Worm (Caenorhabditis elegans) whole organism, late embryonic: Measurements from ENCODE around the gene aff-1.

Experiments used
- C38D4.7 ChIP-seq: fragments of 200-800 bp; sonication (Bioruptor generic); optimal IDR thresholded peaks from 2 replicates; lab custom pipeline; 2018; ENCODE audit warnings: mild to moderate bottlenecking, missing genetic modification characterization, moderate library complexity, missing compliant biosample characterization
- F13H6.1 ChIP-seq: sonication (generic microtip); optimal IDR thresholded peaks from 2 replicates; lab custom pipeline; 2016; ENCODE audit warnings: missing genetic modification characterization, missing compliant biosample characterization
- T23F11.4 ChIP-seq: fragments of 200-800 bp; sonication (Bioruptor generic); optimal IDR thresholded peaks from 2 replicates; lab custom pipeline; 2018; ENCODE audit warnings: mild to moderate bottlenecking, missing genetic modification characterization, missing compliant biosample characterization
- ahr-1 ChIP-seq: sonication (generic microtip); optimal IDR thresholded peaks from 2 replicates; lab custom pipeline; 2016; ENCODE audit warnings: missing genetic modification characterization, missing compliant biosample characterization
- ceh-14 ChIP-seq: sonication (generic microtip); optimal IDR thresholded peaks from 2 replicates; lab custom pipeline; 2016; ENCODE audit warnings: missing genotype, missing genetic modification characterization, missing compliant biosample characterization
- ceh-24 ChIP-seq: sonication (generic microtip); optimal IDR thresholded peaks from 2 replicates; lab custom pipeline; 2016; ENCODE audit warnings: mild to moderate bottlenecking, missing genetic modification characterization, missing compliant biosample characterization
- ceh-30 ChIP-seq: fragments of 150-350 bp; optimal IDR thresholded peaks from 2 replicates; lab custom pipeline; 2014; ENCODE audit warnings: missing biosample characterization, missing genetic modification characterization
- ceh-31 ChIP-seq: sonication (generic microtip); optimal IDR thresholded peaks from 2 replicates; lab custom pipeline; 2016; ENCODE audit warnings: missing genetic modification characterization, missing compliant biosample characterization
- ceh-34 ChIP-seq: sonication (generic microtip); optimal IDR thresholded peaks from 2 replicates; lab custom pipeline; 2016; ENCODE audit warnings: mild to moderate bottlenecking, missing genetic modification characterization, missing compliant biosample characterization
- ceh-9 ChIP-seq: sonication (generic microtip); optimal IDR thresholded peaks from 2 replicates; lab custom pipeline; 2016; ENCODE audit warnings: mild to moderate bottlenecking, missing genetic modification characterization, inconsistent platforms, missing compliant biosample characterization
- che-1 ChIP-seq: sonication (generic microtip); optimal IDR thresholded peaks from 2 replicates; lab custom pipeline; 2016; ENCODE audit warnings: mild to moderate bottlenecking, missing genetic modification characterization, missing compliant biosample characterization
- dmd-4 ChIP-seq: sonication (generic microtip); optimal IDR thresholded peaks from 2 replicates; lab custom pipeline; 2016; ENCODE audit warnings: borderline replicate concordance, missing genetic modification characterization, missing compliant biosample characterization
- dve-1 ChIP-seq: sonication (generic microtip); optimal IDR thresholded peaks from 2 replicates; lab custom pipeline; 2017; ENCODE audit warnings: antibody characterized with exemption, mild to moderate bottlenecking, missing genetic modification characterization, missing compliant biosample characterization
- elt-2 ChIP-seq: sonication (generic microtip); optimal IDR thresholded peaks from 2 replicates; lab custom pipeline; 2016; ENCODE audit warnings: missing genetic modification reagents, missing genetic modification characterization, missing compliant biosample characterization
- elt-4 ChIP-seq: sonication (generic microtip); optimal IDR thresholded peaks from 2 replicates; lab custom pipeline; 2016; ENCODE audit warnings: missing genetic modification characterization, missing compliant biosample characterization
- fkh-10 ChIP-seq: fragments of 150-350 bp; optimal IDR thresholded peaks from 2 replicates; lab custom pipeline; 2014; ENCODE audit warnings: missing biosample characterization, missing genetic modification reagents, missing genetic modification characterization
- fkh-6 ChIP-seq: sonication (generic microtip); optimal IDR thresholded peaks from 2 replicates; lab custom pipeline; 2016; ENCODE audit warnings: missing genetic modification characterization, missing compliant biosample characterization
- gmeb-2 ChIP-seq: sonication (generic microtip); optimal IDR thresholded peaks from 2 replicates; lab custom pipeline; 2016; ENCODE audit warnings: missing genetic modification characterization, inconsistent platforms, missing compliant biosample characterization
- hlh-13 ChIP-seq: fragments of 200-800 bp; sonication (Bioruptor generic); optimal IDR thresholded peaks from 2 replicates; lab custom pipeline; 2018; ENCODE audit warnings: mild to moderate bottlenecking, missing genetic modification characterization, missing compliant biosample characterization
- hlh-15 ChIP-seq: sonication (generic microtip); optimal IDR thresholded peaks from 2 replicates; lab custom pipeline; 2016; ENCODE audit warnings: missing genetic modification characterization, missing compliant biosample characterization
- hlh-6 ChIP-seq: sonication (generic microtip); optimal IDR thresholded peaks from 2 replicates; lab custom pipeline; 2016; ENCODE audit warnings: missing genotype, missing genetic modification characterization, missing compliant biosample characterization
- lin-11 ChIP-seq: fragments of 200-800 bp; sonication (Bioruptor generic); optimal IDR thresholded peaks from 2 replicates; lab custom pipeline; 2018; ENCODE audit warnings: mild to moderate bottlenecking, missing genetic modification characterization, missing compliant biosample characterization
- mec-3 ChIP-seq: sonication (generic microtip); optimal IDR thresholded peaks from 2 replicates; lab custom pipeline; 2016; ENCODE audit warnings: borderline replicate concordance, missing genetic modification characterization, missing compliant biosample characterization
- nhr-232 ChIP-seq: sonication (generic microtip); optimal IDR thresholded peaks from 2 replicates; lab custom pipeline; 2016; ENCODE audit warnings: missing genetic modification characterization, missing compliant biosample characterization
- npax-4 ChIP-seq: sonication (generic microtip); optimal IDR thresholded peaks from 2 replicates; lab custom pipeline; 2016; ENCODE audit warnings: missing genetic modification characterization, missing compliant biosample characterization
- odd-2 ChIP-seq: sonication (generic microtip); optimal IDR thresholded peaks from 2 replicates; lab custom pipeline; 2017; ENCODE audit warnings: antibody characterized with exemption, mild to moderate bottlenecking, missing genetic modification characterization, missing compliant biosample characterization
- pag-3 ChIP-seq: sonication (generic microtip); optimal IDR thresholded peaks from 2 replicates; lab custom pipeline; 2016; ENCODE audit warnings: missing compliant biosample characterization, missing genetic modification characterization, borderline replicate concordance
- pros-1 ChIP-seq: fragments of 150-350 bp; optimal IDR thresholded peaks from 2 replicates; lab custom pipeline; 2014; ENCODE audit warnings: missing biosample characterization, missing genetic modification reagents, missing genetic modification characterization
- ref-2 ChIP-seq: sonication (generic microtip); optimal IDR thresholded peaks from 2 replicates; lab custom pipeline; 2016; ENCODE audit warnings: missing genetic modification characterization, missing compliant biosample characterization
- sox-2 ChIP-seq: fragments of 200-800 bp; sonication (Bioruptor generic); IDR thresholded peaks from 2 replicates; pipeline ENCODE4 v1.3.6; 2022; ENCODE audit warnings: missing genetic modification reagents, missing genetic modification characterization, missing compliant biosample characterization
- sox-4 ChIP-seq: sonication (generic microtip); optimal IDR thresholded peaks from 2 replicates; lab custom pipeline; 2017; ENCODE audit warnings: mild to moderate bottlenecking, missing genetic modification characterization, inconsistent platforms, missing compliant biosample characterization
- syd-9 ChIP-seq: sonication (generic microtip); optimal IDR thresholded peaks from 2 replicates; lab custom pipeline; 2016; ENCODE audit warnings: mild to moderate bottlenecking, missing genetic modification characterization, moderate library complexity, missing compliant biosample characterization
- tbx-2 ChIP-seq: sonication (generic microtip); optimal IDR thresholded peaks from 2 replicates; lab custom pipeline; 2016; ENCODE audit warnings: missing genetic modification characterization, missing compliant biosample characterization
- tbx-7 ChIP-seq: sonication (generic microtip); optimal IDR thresholded peaks from 2 replicates; lab custom pipeline; 2016; ENCODE audit warnings: missing genotype, missing genetic modification characterization, missing compliant biosample characterization
- ttx-3 ChIP-seq: sonication (generic microtip); optimal IDR thresholded peaks from 2 replicates; lab custom pipeline; 2016; ENCODE audit warnings: missing genetic modification reagents, missing genetic modification characterization, missing compliant biosample characterization
- unc-3 ChIP-seq, 2 experiments: fragments of 200-800 bp in 1 of 2; sonication (Bioruptor generic) in 1 of 2; sonication (generic microtip) in 1 of 2; conservative IDR thresholded peaks in 1 of 2; optimal IDR thresholded peaks in 1 of 2; 2 replicates each; pipeline versions ENCODE4 v1.3.6 to Lab custom; 2016 to 2022; ENCODE audit warnings: missing compliant biosample characterization in 2 of 2, missing genetic modification characterization in 2 of 2, missing genetic modification reagents in 1 of 2
- unc-55 ChIP-seq: sonication (generic microtip); optimal IDR thresholded peaks from 2 replicates; lab custom pipeline; 2017; ENCODE audit warnings: missing biosample characterization, missing genetic modification reagents, missing genetic modification characterization
- unc-86 ChIP-seq: sonication (generic microtip); optimal IDR thresholded peaks from 2 replicates; lab custom pipeline; 2016; ENCODE audit warnings: missing genetic modification characterization, missing compliant biosample characterization
- zip-5 ChIP-seq: sonication (generic microtip); optimal IDR thresholded peaks from 2 replicates; lab custom pipeline; 2016; ENCODE audit warnings: missing genetic modification characterization, missing compliant biosample characterization

aff-1 gene

DNA sequence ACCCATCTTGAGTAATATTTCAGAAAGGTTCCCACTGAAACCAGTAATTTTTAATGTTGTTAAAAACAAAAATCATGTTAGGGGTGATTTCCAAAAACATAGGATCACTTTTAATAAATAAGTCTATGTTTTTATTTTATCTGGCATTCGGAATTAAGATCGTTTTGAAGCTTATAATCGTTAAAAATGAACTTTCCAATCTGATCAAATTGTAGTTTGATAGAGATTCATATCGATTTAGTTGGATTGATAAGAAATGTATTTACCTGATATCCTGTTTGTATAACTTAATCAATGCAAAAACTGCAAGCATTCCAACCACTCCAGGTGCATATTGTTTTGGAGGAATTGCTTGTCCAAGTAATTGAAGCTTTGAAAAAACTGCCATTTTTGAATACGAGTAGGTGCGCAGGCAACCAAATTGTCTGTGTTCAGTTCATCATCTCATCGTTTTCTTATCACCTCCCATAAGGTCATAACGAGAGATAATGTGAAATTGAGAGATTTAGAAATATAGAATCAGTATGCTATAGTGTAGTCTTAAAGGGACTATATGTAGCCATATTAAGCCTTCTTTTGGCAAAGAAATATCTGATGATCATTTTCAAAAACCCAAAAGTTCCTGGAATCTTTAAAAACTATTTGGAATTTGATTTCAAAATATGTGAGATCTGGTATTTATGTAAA is 23.9 kb upstream of the aff-1 start, which contains the start of gene pmp-2:
TSS of gene pmp-2 (minus strand) at position 487 of the 687 bp plus-strand sequence.
- TF ChIP-seq elt-2 (tag; lab: Kevin White, UChicago): peak; percentile 42
- TF ChIP-seq ahr-1 (tag; lab: Kevin White, UChicago): no peak

DNA sequence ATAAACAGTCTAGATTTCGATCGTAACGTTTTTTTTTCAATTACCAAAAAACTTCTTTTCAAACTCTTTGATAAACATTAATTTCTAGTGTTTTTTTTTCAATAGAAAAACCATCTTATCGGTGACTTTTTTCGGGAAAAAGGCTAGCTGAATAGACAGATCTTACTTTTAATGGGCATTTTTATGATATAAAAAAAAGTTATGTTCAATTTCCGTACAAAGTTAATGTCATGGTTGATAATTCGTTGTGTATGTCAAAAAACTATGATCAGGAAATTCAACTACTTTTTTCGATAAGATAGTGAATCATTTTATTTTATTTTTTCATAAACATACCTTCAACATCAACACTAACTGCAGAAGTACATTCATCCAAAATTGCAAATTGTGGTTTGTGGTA is 21.0 kb upstream of the aff-1 start:
- no peak for TF ChIP-seq fkh-6 (tag; lab: Kevin White, UChicago)
- no peak for TF ChIP-seq unc-55 (GFP tag; lab: Kevin White, UChicago)
- TF ChIP-seq mec-3 (tag; lab: Kevin White, UChicago): no peak
- TF ChIP-seq hlh-15 (tag; lab: Kevin White, UChicago): no peak
- TF ChIP-seq sox-2 (GFP tag; lab: Robert Waterston, UW): no peak
- no peak for TF ChIP-seq ceh-34 (tag; lab: Kevin White, UChicago)
- TF ChIP-seq C38D4.7: no peak
- TF ChIP-seq pros-1: no peak
- no peak for TF ChIP-seq T23F11.4 (GFP tag; lab: Kevin White, UChicago)
- TF ChIP-seq unc-3 (GFP tag; conservative IDR thresholded peaks at IDR 0.05; lab: Robert Waterston, UW): no peak
- TF ChIP-seq unc-3 (tag; optimal IDR thresholded peaks at IDR 0.05; lab: Kevin White, UChicago): no peak

DNA sequence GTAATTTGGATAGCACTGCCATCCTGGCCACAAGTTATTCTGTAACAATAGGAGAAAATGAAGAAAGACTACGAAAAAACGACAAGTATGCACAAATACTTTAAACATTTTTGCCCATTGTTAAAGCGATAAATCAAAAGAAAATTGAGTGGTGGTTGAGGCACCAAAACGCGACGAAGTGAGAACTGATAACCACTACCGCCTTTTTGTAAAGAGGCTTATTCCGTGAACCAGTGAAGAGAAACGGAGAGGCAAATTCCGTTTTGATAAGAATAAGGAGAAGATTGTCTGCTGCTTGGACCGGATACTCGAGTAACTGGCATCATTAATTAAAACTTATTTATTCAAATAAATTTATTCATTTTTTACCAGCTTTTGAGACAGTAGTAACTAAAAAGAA is 20.2 kb upstream of the aff-1 start, which contains the start of gene pmp-1:
TSS of gene pmp-1 (minus strand) at position 39 of the 400 bp plus-strand sequence.
- TF ChIP-seq sox-2 (GFP tag; lab: Robert Waterston, UW) (no peak), sox-4 (tag; lab: Kevin White, UChicago) (no peak), ceh-9 (tag; lab: Kevin White, UChicago) (no peak)

DNA sequence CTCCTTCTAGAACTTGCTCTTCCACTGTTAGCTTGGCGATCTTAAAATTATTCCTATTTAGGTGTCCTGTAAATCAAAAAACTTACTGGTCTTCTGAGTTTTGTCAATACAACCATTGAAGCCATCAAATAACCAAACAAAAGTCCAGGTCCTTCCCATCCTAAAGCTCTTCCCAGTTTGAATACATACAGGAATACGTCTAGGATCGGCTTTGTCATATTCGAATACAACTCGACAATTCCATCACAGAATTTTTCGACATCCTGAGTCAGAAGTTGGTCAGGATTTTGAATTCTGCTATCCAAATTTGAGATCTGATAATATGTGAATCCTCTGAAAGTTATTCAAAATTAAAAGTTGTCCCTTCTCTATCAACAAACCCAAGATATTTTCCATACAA is 18.8 kb upstream of the aff-1 start:
- TF ChIP-seq hlh-15 (tag; lab: Kevin White, UChicago): no peak
- TF ChIP-seq gmeb-2 (tag; lab: Kevin White, UChicago): no peak
- no peak for TF ChIP-seq hlh-6 (tag; lab: Kevin White, UChicago)
- TF ChIP-seq zip-5 (tag; lab: Kevin White, UChicago): no peak
- TF ChIP-seq pag-3 (tag; lab: Kevin White, UChicago): no peak
- TF ChIP-seq lin-11 (tag; lab: Kevin White, UChicago): no peak
- no peak for TF ChIP-seq ceh-24 (tag; lab: Kevin White, UChicago)
- no peak for TF ChIP-seq ceh-9 (tag; lab: Kevin White, UChicago)
- TF ChIP-seq ceh-31 (tag; lab: Kevin White, UChicago): no peak
- no peak for TF ChIP-seq dve-1

DNA sequence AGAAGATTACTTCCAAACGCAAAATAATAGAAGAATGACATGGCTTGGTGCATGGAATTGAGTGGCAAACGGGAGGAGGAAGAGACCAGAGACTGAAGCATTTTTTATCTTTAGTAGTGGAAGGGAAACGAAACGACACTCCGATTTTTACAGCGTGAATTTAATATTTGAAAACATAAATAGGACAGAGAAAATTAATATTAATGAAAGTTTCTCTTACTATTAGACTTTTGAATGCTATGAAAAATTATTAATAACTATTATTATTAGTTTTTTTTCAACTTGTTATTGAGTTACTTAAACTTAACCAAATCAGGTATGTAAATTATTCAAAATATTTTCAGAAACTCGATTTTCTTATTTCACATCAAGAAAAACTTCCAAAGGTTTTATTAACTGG is 16.5 kb upstream of the aff-1 start, which contains the start of gene C44B7.7:
TSS of gene C44B7.7 (minus strand) at position 101 of the 400 bp plus-strand sequence.
- TF ChIP-seq sox-4 (tag; lab: Kevin White, UChicago): no peak
- TF ChIP-seq F13H6.1 (tag; lab: Kevin White, UChicago): no peak
- no peak for TF ChIP-seq ttx-3 (tag; lab: Kevin White, UChicago)

DNA sequence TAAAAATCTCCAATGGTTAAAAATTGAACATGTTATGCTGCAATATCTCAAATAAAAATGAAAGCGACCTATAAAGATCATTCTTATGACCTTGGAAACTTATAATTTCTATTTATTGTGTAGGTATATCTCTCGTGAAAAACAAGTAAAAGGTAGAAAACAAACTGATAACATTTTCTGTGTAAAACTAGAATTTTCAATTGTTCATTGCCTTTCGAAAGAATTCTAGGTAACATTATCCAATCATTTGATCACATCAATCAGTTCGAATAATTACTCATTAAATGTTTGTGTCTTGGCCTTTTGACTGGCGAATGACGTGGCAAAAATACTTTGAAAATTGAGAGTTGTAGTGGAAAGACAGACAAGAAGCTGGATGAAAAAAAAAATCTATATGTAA is 14.3 kb upstream of the aff-1 start:
- TF ChIP-seq nhr-232 (tag; lab: Kevin White, UChicago): no peak
- TF ChIP-seq unc-86: no peak
- TF ChIP-seq elt-4 (tag; lab: Kevin White, UChicago): no peak
- TF ChIP-seq ceh-14 (tag; lab: Kevin White, UChicago): no peak
- TF ChIP-seq tbx-2 (tag; lab: Kevin White, UChicago): no peak
- no peak for TF ChIP-seq odd-2 (tag; lab: Kevin White, UChicago)
- TF ChIP-seq fkh-10 (GFP tag; lab: Kevin White, UChicago): no peak
- no peak for TF ChIP-seq ceh-30 (tag; lab: Kevin White, UChicago)
- no peak for TF ChIP-seq dmd-4 (tag; lab: Kevin White, UChicago)
- TF ChIP-seq hlh-15 (tag; lab: Kevin White, UChicago): no peak
- no peak for TF ChIP-seq npax-4 (tag; lab: Kevin White, UChicago)
- TF ChIP-seq che-1: no peak
- TF ChIP-seq ref-2 (tag; lab: Kevin White, UChicago): no peak
- TF ChIP-seq sox-2 (GFP tag; lab: Robert Waterston, UW): no peak
- no peak for TF ChIP-seq syd-9
- no peak for TF ChIP-seq ceh-31 (tag; lab: Kevin White, UChicago)
- TF ChIP-seq F13H6.1 (tag; lab: Kevin White, UChicago): no peak
- TF ChIP-seq tbx-7 (tag; lab: Kevin White, UChicago): no peak
- no peak for TF ChIP-seq sox-4 (tag; lab: Kevin White, UChicago)
- TF ChIP-seq hlh-13 (GFP tag; lab: Kevin White, UChicago): no peak
